Worm (Caenorhabditis elegans) whole organism, L3 larva: ENCODE measurements around the gene nduv-2.
A peak's percentile ranks its signal among the peaks of the same experiment; 100 is the strongest.

Experiments used
- ceh-9 ChIP-seq: sonication (generic microtip); optimal IDR thresholded peaks from 2 replicates; lab custom pipeline; 2018; ENCODE audit warnings: missing biosample characterization, missing genetic modification characterization
- elt-1 ChIP-seq: fragments of 150-350 bp; optimal IDR thresholded peaks from 2 replicates; lab custom pipeline; 2014; ENCODE audit warnings: missing biosample characterization, missing genetic modification characterization
- fos-1 ChIP-seq: fragments of 150-350 bp; optimal IDR thresholded peaks from 2 replicates; lab custom pipeline; 2014; ENCODE audit warnings: missing biosample characterization, missing genetic modification characterization
- lin-39 ChIP-seq: fragments of 150-350 bp; optimal IDR thresholded peaks from 2 replicates; lab custom pipeline; 2018; ENCODE audit warnings: missing biosample characterization, missing genetic modification reagents, missing genetic modification characterization
- snpc-4 ChIP-seq: fragments of 150-350 bp; optimal IDR thresholded peaks from 2 replicates; lab custom pipeline; 2014; ENCODE audit warnings: missing biosample characterization, missing genetic modification characterization
- tbx-2 ChIP-seq: sonication (generic microtip); optimal IDR thresholded peaks from 2 replicates; lab custom pipeline; 2016; ENCODE audit warnings: mild to moderate bottlenecking, missing genetic modification characterization, missing compliant biosample characterization
- unc-39 ChIP-seq: sonication (generic microtip); optimal IDR thresholded peaks from 4 replicates; lab custom pipeline; 2017; ENCODE audit warnings: missing biosample characterization, missing genetic modification characterization
- ztf-11 ChIP-seq: fragments of 150-350 bp; optimal IDR thresholded peaks from 2 replicates; lab custom pipeline; 2014; ENCODE audit warnings: missing biosample characterization, missing genetic modification characterization

- TF ChIP-seq tbx-2 (no peak), fos-1 (tag; lab: Kevin White, UChicago) (no peak), lin-39 (no peak), ztf-11 (no peak), elt-1 (tag; lab: Kevin White, UChicago) (no peak), ceh-9 (tag; lab: Kevin White, UChicago) (no peak), unc-39 (no peak), snpc-4 (peak; percentile 13)
Observed at ce11 chrV:13625517-13626097, at the start of gene nduv-2, which contains the start of gene F53F4.12.
